Fruit fly (Drosophila melanogaster): ENCODE results near the gene CG11630.

The CG11630 gene

dm6 chr2L:21757264-21758066 lies 26.4 kb downstream of the CG11630 start, which contains the start of the genes step and CG1416 (continued):
- TF ChIP-seq CG31388 (GFP tag; optimal IDR thresholded peaks at IDR 0.05) (no peak), crc (GFP tag; optimal IDR thresholded peaks at IDR 0.05) (no peak), CG32772 (GFP tag; IDR thresholded peaks at IDR 0.05) (no peak; the same call in 1 of the 2 replicates), Sin3A (optimal IDR thresholded peaks at IDR 0.05) (peak; percentile 48), wdn (GFP tag; IDR thresholded peaks at IDR 0.05) (no peak), HmgZ (tag; optimal IDR thresholded peaks at IDR 0.05) (no peak), Dbx (GFP tag; IDR thresholded peaks at IDR 0.05) (0 out of 3 replicates have a peak, but pooled peaks have one; percentile 65), CoRest (tag; optimal IDR thresholded peaks at IDR 0.05) (peak; percentile 82), nerfin-1 (tag; optimal IDR thresholded peaks at IDR 0.05) (peak; percentile 21), CG2678 (tag; optimal IDR thresholded peaks at IDR 0.05) (no peak), br (optimal IDR thresholded peaks at IDR 0.05) (no peak), al (GFP tag; IDR thresholded peaks at IDR 0.05) (peak; percentile 45; the same call in 1 of the 2 replicates), Ets65A (GFP tag) (peak; percentile 99), pfk (GFP tag; optimal IDR thresholded peaks at IDR 0.05) (peak; percentile 21), Opbp (GFP tag; IDR thresholded peaks at IDR 0.05; ENCODE audit: partially characterized antibody) (peak; percentile 81; the same call in 2 of the 3 replicates), CG13287 (GFP tag; IDR thresholded peaks at IDR 0.05; ENCODE audit: partially characterized antibody) (peak; percentile 58; the same call in 1 of the 2 replicates), kah (GFP tag; optimal IDR thresholded peaks at IDR 0.05) (no peak), MBD-R2 (GFP tag; IDR thresholded peaks at IDR 0.05) (peak; percentile 46), Ssrp (tag; optimal IDR thresholded peaks at IDR 0.05) (peak; percentile 48), salm (tag; optimal IDR thresholded peaks at IDR 0.05) (no peak), bigmax (GFP tag; optimal IDR thresholded peaks at IDR 0.05) (peak; percentile 35), slbo (GFP tag; IDR thresholded peaks at IDR 0.05) (peak; percentile 84), CG8359 (GFP tag; optimal IDR thresholded peaks at IDR 0.05; ENCODE audit: borderline replicate concordance) (no peak), CG13775 (GFP tag; optimal IDR thresholded peaks at IDR 0.05) (peak; percentile 80), bsh (GFP tag; optimal IDR thresholded peaks at IDR 0.05) (peak in 1 of 2 experiments; percentile 11), CG4854 (GFP tag; optimal IDR thresholded peaks at IDR 0.05) (no peak), Atf6 (GFP tag; IDR thresholded peaks at IDR 0.05) (no peak), CG11085 (GFP tag; IDR thresholded peaks at IDR 0.05) (peak; percentile 65), CG8765 (GFP tag; IDR thresholded peaks at IDR 0.05) (no peak), CG10274 (GFP tag; optimal IDR thresholded peaks at IDR 0.05) (no peak), Ravus (GFP tag; IDR thresholded peaks at IDR 0.05) (no peak), ems (GFP tag; optimal IDR thresholded peaks at IDR 0.05) (no peak), stwl (tag; optimal IDR thresholded peaks at IDR 0.05) (peak; percentile 47), grau (tag; optimal IDR thresholded peaks at IDR 0.05) (peak; percentile 62), run (tag; optimal IDR thresholded peaks at IDR 0.05) (no peak), hbn (GFP tag; IDR thresholded peaks at IDR 0.05; ENCODE audit: partially characterized antibody) (peak; percentile 37), Poxn (GFP tag; IDR thresholded peaks at IDR 0.05) (no peak), cwo (GFP tag; optimal IDR thresholded peaks at IDR 0.05) (no peak), CG12219 (GFP tag; optimal IDR thresholded peaks at IDR 0.05) (no peak), seq (GFP tag; IDR thresholded peaks at IDR 0.05) (no peak), CG18011 (GFP tag; optimal IDR thresholded peaks at IDR 0.05) (peak; percentile 97), fd3F (GFP tag; optimal IDR thresholded peaks at IDR 0.05) (peak; percentile 1), CG6272 (GFP tag; IDR thresholded peaks at IDR 0.05) (no peak), CG32767 (GFP tag; IDR thresholded peaks at IDR 0.05) (0 out of 2 replicates have a peak, but pooled peaks have one; percentile 27), amos (GFP tag; IDR thresholded peaks at IDR 0.05; ENCODE audit: partially characterized antibody) (peak; percentile 86), nom (GFP tag; optimal IDR thresholded peaks at IDR 0.05) (no peak), CG10979 (tag; optimal IDR thresholded peaks at IDR 0.05) (no peak), CG1792 (GFP tag; optimal IDR thresholded peaks at IDR 0.05) (peak; percentile 23), unc-4 (GFP tag; IDR thresholded peaks at IDR 0.05; ENCODE audit: partially characterized antibody) (peak; percentile 63)

All from whole organism, embryonic.